Worm (Caenorhabditis elegans): ENCODE data around the gene F54F11.1.
A peak's percentile ranks its signal among the peaks of the same experiment; 100 is the strongest.

Gene F54F11.1

DNA sequence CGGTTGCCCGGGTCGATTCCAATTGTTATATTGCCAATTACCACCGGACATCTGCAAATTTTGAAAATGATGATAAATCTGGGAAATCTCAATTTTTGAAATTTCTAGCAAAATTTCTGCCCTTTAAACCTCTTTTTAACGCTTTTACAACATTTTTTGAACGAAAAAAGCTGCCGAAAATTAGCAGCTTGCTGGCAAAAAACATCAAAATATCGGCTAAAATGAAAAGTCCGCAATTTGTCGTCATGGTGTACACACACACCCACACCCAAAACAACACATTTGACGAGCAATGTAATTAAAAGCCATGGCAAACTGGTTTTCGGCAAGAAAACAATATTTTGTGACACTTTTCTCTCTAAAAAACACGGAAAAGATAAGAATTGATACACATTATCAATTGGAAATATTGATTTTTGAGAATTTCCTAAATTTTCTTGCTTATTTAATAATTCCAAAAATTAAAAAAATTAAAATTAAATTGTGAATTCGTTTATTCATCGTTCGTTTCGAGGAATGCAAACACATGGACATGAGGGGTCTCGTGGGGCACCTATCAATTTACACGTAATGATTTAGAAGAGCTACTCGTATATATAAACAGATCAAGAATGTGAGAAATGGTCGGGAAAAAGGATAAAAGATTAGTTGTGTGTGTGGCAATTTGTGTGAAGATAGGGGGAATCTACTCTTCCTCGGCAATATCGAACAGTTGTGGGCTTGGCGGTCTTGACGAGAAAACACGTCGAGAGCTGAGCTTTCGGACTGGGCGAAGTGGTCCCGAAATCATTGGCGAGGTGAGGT is 43.0 kb upstream of the F54F11.1 start, which contains the start of gene pqn-27 (continued):
- TF ChIP-seq efl-3 (GFP tag; optimal IDR thresholded peaks at IDR 0.05) = no peak
- TF ChIP-seq lin-39 (tag; optimal IDR thresholded peaks at IDR 0.05) = peak; percentile 64
- TF ChIP-seq C04F5.9 (tag; optimal IDR thresholded peaks at IDR 0.05) = peak; percentile 47
- no peak for TF ChIP-seq ceh-90 (tag; optimal IDR thresholded peaks at IDR 0.05)
- TF ChIP-seq ceh-88 (GFP tag; IDR thresholded peaks at IDR 0.05) = no peak
- TF ChIP-seq zip-4 (GFP tag; optimal IDR thresholded peaks at IDR 0.05) = no peak
- no peak for TF ChIP-seq nhr-84 (tag; optimal IDR thresholded peaks at IDR 0.05)

DNA sequence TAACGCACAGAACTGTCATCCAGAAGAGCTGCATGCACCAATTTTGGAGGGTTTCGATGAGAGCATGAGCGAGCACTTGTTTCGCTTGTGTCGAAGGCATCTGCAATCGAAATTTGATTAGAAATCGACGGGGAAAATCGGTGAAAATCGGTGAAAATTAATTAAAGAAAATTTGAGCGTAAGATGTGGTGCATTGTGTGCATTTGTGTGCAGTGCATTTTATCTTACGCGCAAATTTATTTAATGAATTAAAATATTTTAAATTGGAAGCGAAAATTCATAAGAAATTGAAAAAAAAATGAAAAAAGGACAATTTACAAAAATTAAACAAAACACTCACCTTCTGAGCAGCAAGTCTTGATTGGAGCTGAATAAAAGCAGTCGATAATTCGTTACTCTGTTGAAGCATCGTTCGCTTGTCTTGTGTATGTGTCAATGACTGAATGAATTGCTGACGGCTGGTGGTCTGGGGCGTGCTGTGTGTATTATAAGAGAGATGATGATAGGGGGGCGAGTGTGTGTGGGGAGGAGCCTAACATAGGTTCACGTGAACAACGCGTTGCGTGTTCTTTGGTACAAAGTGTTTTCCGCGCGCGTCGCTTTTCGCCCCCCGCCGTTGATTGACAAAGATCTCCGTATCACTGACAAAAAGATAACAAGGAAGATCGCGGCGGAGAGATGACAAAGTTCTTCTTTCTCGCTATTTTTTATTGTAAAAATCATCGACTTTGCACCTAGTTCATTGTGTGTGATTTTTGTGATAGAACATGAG is 42.0 kb upstream of the F54F11.1 start:
- TF ChIP-seq C16A3.4 (tag; optimal IDR thresholded peaks at IDR 0.05) (peak; percentile 57), sox-4 (tag; optimal IDR thresholded peaks at IDR 0.05) (peak; percentile 40), fkh-10 (GFP tag; optimal IDR thresholded peaks at IDR 0.05) (no peak), lin-39 (tag; optimal IDR thresholded peaks at IDR 0.05) (no peak), lir-3 (tag; optimal IDR thresholded peaks at IDR 0.05; ENCODE audit: poor library complexity) (no peak), pag-3 (tag; optimal IDR thresholded peaks at IDR 0.05; ENCODE audit: borderline replicate concordance, insufficient read depth) (no peak), vab-15 (tag; optimal IDR thresholded peaks at IDR 0.05) (no peak), pqm-1 (tag; optimal IDR thresholded peaks at IDR 0.05) (peak; percentile 51), fos-1 (tag; optimal IDR thresholded peaks at IDR 0.05) (peak; percentile 41), fkh-8 (tag; optimal IDR thresholded peaks at IDR 0.05) (peak; percentile 30), lin-13 (GFP tag; optimal IDR thresholded peaks at IDR 0.05) (peak; percentile 29), mdl-1 (tag; optimal IDR thresholded peaks at IDR 0.05) (peak in 1 of 2 experiments; percentile 92), unc-62 (GFP tag; optimal IDR thresholded peaks at IDR 0.05) (no peak), jun-1 (tag; optimal IDR thresholded peaks at IDR 0.05) (peak; percentile 62), lsy-2 (tag; optimal IDR thresholded peaks at IDR 0.05) (peak; percentile 47 to 67), dsc-1 (tag; optimal IDR thresholded peaks at IDR 0.05) (peak; percentile 14), sptf-1 (tag; optimal IDR thresholded peaks at IDR 0.05) (no peak), hlh-17 (GFP tag; optimal IDR thresholded peaks at IDR 0.05; ENCODE audit: borderline replicate concordance) (no peak), unc-130 (tag; optimal IDR thresholded peaks at IDR 0.05) (peak; percentile 89), mep-1 (tag; optimal IDR thresholded peaks at IDR 0.05) (peak; percentile 71), mab-9 (GFP tag; IDR thresholded peaks at IDR 0.05) (no peak), ztf-11 (tag; optimal IDR thresholded peaks at IDR 0.05) (no peak), lin-15B (tag; optimal IDR thresholded peaks at IDR 0.05) (no peak), swsn-7 (tag; optimal IDR thresholded peaks at IDR 0.05) (peak; percentile 62), isw-1 (GFP tag; IDR thresholded peaks at IDR 0.05) (no peak), egl-27 (tag; optimal IDR thresholded peaks at IDR 0.05) (peak in 1 of 2 experiments; percentile 18), ceh-8 (GFP tag; optimal IDR thresholded peaks at IDR 0.05) (no peak), irx-1 (tag; optimal IDR thresholded peaks at IDR 0.05) (peak; percentile 50), tbx-2 (tag; optimal IDR thresholded peaks at IDR 0.05) (peak; percentile 81), grh-1 (GFP tag; IDR thresholded peaks at IDR 0.05) (0 out of 2 replicates have a peak, but pooled peaks have one; percentile 9), ceh-82 (tag; optimal IDR thresholded peaks at IDR 0.05) (peak in 2 of 3 experiments; percentile 24 to 38), nhr-90 (tag; optimal IDR thresholded peaks at IDR 0.05; ENCODE audit: poor library complexity) (peak; percentile 71), nhr-28 (tag; optimal IDR thresholded peaks at IDR 0.05) (no peak), pax-3 (tag; optimal IDR thresholded peaks at IDR 0.05) (peak; percentile 5), F16B12.6 (tag; optimal IDR thresholded peaks at IDR 0.05) (peak; percentile 15), efl-3 (GFP tag; optimal IDR thresholded peaks at IDR 0.05) (no peak), zag-1 (tag; optimal IDR thresholded peaks at IDR 0.05) (no peak), hlh-4 (tag; optimal IDR thresholded peaks at IDR 0.05) (no peak), tlp-1 (tag; optimal IDR thresholded peaks at IDR 0.05) (no peak), C34B4.2 (tag; optimal IDR thresholded peaks at IDR 0.05) (no peak), nhr-19 (GFP tag; conservative IDR thresholded peaks at IDR 0.05) (peak; percentile 99), unc-86 (tag; optimal IDR thresholded peaks at IDR 0.05) (no peak)
